Worm (Caenorhabditis elegans) whole organism, late embryonic: Measurements from ENCODE around the gene dct-7.

Experiments
- C08G9.2 ChIP-seq: sonication (generic microtip); optimal IDR thresholded peaks from 2 replicates; lab custom pipeline; 2016; ENCODE audit warnings: mild to moderate bottlenecking, missing genetic modification characterization, moderate library complexity, missing compliant biosample characterization
- Y22D7AL.16 ChIP-seq: sonication (generic microtip); optimal IDR thresholded peaks from 2 replicates; lab custom pipeline; 2016; ENCODE audit warnings: missing genetic modification characterization, missing compliant biosample characterization
- ama-1 ChIP-seq: fragments of 150-350 bp; optimal IDR thresholded peaks from 2 replicates; lab custom pipeline; 2014
- elt-2 ChIP-seq: sonication (generic microtip); optimal IDR thresholded peaks from 2 replicates; lab custom pipeline; 2016; ENCODE audit warnings: missing genetic modification reagents, missing genetic modification characterization, missing compliant biosample characterization
- hlh-13 ChIP-seq: fragments of 200-800 bp; sonication (Bioruptor generic); optimal IDR thresholded peaks from 2 replicates; lab custom pipeline; 2018; ENCODE audit warnings: mild to moderate bottlenecking, missing genetic modification characterization, missing compliant biosample characterization
- hlh-30 ChIP-seq: sonication (generic microtip); optimal IDR thresholded peaks from 2 replicates; lab custom pipeline; 2017; ENCODE audit warnings: antibody characterized with exemption, missing genetic modification characterization, missing compliant biosample characterization; ENCODE audit not compliant: insufficient read depth
- hlh-8 ChIP-seq: sonication (generic microtip); optimal IDR thresholded peaks from 2 replicates; lab custom pipeline; 2016; ENCODE audit warnings: missing genotype, missing genetic modification characterization, missing compliant biosample characterization
- nhr-11 ChIP-seq: fragments of 150-350 bp; optimal IDR thresholded peaks from 2 replicates; lab custom pipeline; 2014; ENCODE audit warnings: missing biosample characterization, missing genetic modification characterization
- odd-2 ChIP-seq: sonication (generic microtip); optimal IDR thresholded peaks from 2 replicates; lab custom pipeline; 2017; ENCODE audit warnings: antibody characterized with exemption, mild to moderate bottlenecking, missing genetic modification characterization, missing compliant biosample characterization
- pqm-1 ChIP-seq: sonication (generic microtip); optimal IDR thresholded peaks from 2 replicates; lab custom pipeline; 2016; ENCODE audit warnings: missing genetic modification characterization, missing compliant biosample characterization
- pros-1 ChIP-seq: fragments of 150-350 bp; optimal IDR thresholded peaks from 2 replicates; lab custom pipeline; 2014; ENCODE audit warnings: missing biosample characterization, missing genetic modification reagents, missing genetic modification characterization
- tbx-2 ChIP-seq: sonication (generic microtip); optimal IDR thresholded peaks from 2 replicates; lab custom pipeline; 2016; ENCODE audit warnings: missing genetic modification characterization, missing compliant biosample characterization
- unc-55 ChIP-seq: sonication (generic microtip); optimal IDR thresholded peaks from 2 replicates; lab custom pipeline; 2017; ENCODE audit warnings: missing biosample characterization, missing genetic modification reagents, missing genetic modification characterization
- zip-5 ChIP-seq: sonication (generic microtip); optimal IDR thresholded peaks from 2 replicates; lab custom pipeline; 2016; ENCODE audit warnings: missing genetic modification characterization, missing compliant biosample characterization

DNA sequence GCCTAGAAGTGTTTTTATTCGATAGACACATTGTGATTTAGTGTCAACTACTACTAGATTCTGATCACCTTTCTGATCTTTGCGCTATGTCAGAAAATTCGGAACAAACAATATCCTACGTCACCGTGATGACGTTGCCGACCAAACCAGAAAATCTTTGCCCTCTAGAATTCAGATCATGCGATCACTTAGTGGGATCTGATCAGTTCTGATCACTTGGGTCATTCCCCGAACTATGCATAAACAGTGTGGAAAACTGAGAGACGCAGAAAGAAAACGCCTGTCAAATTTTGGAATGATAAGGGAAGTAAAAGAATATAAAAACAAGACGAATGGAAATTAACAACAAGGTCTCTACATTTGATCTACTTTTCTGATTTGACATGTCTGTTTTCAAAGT is 4.2 kb upstream of the dct-7 start, which contains the start of gene F15E6.3:
- TF ChIP-seq ama-1 (lab: Kevin White, UChicago) (no peak), C08G9.2 (tag; lab: Kevin White, UChicago) (no peak), pqm-1 (tag; lab: Kevin White, UChicago) (no peak), Y22D7AL.16 (no peak), elt-2 (tag; lab: Kevin White, UChicago) (no peak), pros-1 (tag; lab: Kevin White, UChicago) (no peak), tbx-2 (no peak), odd-2 (no peak), hlh-13 (no peak), zip-5 (tag; lab: Kevin White, UChicago) (no peak), nhr-11 (no peak), hlh-8 (tag; lab: Kevin White, UChicago) (no peak), unc-55 (GFP tag; lab: Kevin White, UChicago) (no peak), hlh-30 (tag; lab: Kevin White, UChicago) (no peak)
